Worm (Caenorhabditis elegans) whole organism, late embryonic: ENCODE data around the gene mab-7.

ENCODE experiments used
- C08G9.2 ChIP-seq: sonication (generic microtip); optimal IDR thresholded peaks from 2 replicates; lab custom pipeline; 2016; ENCODE audit warnings: mild to moderate bottlenecking, missing genetic modification characterization, moderate library complexity, missing compliant biosample characterization
- F13H6.1 ChIP-seq: sonication (generic microtip); optimal IDR thresholded peaks from 2 replicates; lab custom pipeline; 2016; ENCODE audit warnings: missing genetic modification characterization, missing compliant biosample characterization
- K09A11.1 ChIP-seq: sonication (generic microtip); optimal IDR thresholded peaks from 2 replicates; lab custom pipeline; 2017; ENCODE audit warnings: antibody characterized with exemption, mild to moderate bottlenecking, missing genetic modification characterization, missing compliant biosample characterization; ENCODE audit not compliant: insufficient read depth
- Y22D7AL.16 ChIP-seq: sonication (generic microtip); optimal IDR thresholded peaks from 2 replicates; lab custom pipeline; 2016; ENCODE audit warnings: missing genetic modification characterization, missing compliant biosample characterization
- ceh-14 ChIP-seq: sonication (generic microtip); optimal IDR thresholded peaks from 2 replicates; lab custom pipeline; 2016; ENCODE audit warnings: missing genotype, missing genetic modification characterization, missing compliant biosample characterization
- ceh-18 ChIP-seq: sonication (generic microtip); optimal IDR thresholded peaks from 2 replicates; lab custom pipeline; 2016; ENCODE audit warnings: missing genetic modification characterization, missing compliant biosample characterization
- ceh-2 ChIP-seq: sonication (generic microtip); optimal IDR thresholded peaks from 2 replicates; lab custom pipeline; 2016; ENCODE audit warnings: missing genotype, missing genetic modification characterization, missing compliant biosample characterization
- ceh-22 ChIP-seq: sonication (generic microtip); optimal IDR thresholded peaks from 2 replicates; lab custom pipeline; 2017; ENCODE audit warnings: missing biosample characterization, missing genetic modification characterization
- ceh-30 ChIP-seq: fragments of 150-350 bp; optimal IDR thresholded peaks from 2 replicates; lab custom pipeline; 2014; ENCODE audit warnings: missing biosample characterization, missing genetic modification characterization
- ceh-31 ChIP-seq: sonication (generic microtip); optimal IDR thresholded peaks from 2 replicates; lab custom pipeline; 2016; ENCODE audit warnings: missing genetic modification characterization, missing compliant biosample characterization
- ceh-34 ChIP-seq: sonication (generic microtip); optimal IDR thresholded peaks from 2 replicates; lab custom pipeline; 2016; ENCODE audit warnings: mild to moderate bottlenecking, missing genetic modification characterization, missing compliant biosample characterization
- ceh-48 ChIP-seq: sonication (generic microtip); optimal IDR thresholded peaks from 2 replicates; lab custom pipeline; 2016; ENCODE audit warnings: missing genetic modification characterization, inconsistent platforms, missing compliant biosample characterization
- ceh-6 ChIP-seq: fragments of 200-800 bp; sonication (Bioruptor generic); optimal IDR thresholded peaks from 2 replicates; lab custom pipeline; 2018; ENCODE audit warnings: mild to moderate bottlenecking, missing genetic modification characterization, missing compliant biosample characterization
- ceh-9 ChIP-seq: sonication (generic microtip); optimal IDR thresholded peaks from 2 replicates; lab custom pipeline; 2016; ENCODE audit warnings: mild to moderate bottlenecking, missing genetic modification characterization, inconsistent platforms, missing compliant biosample characterization
- che-1 ChIP-seq: sonication (generic microtip); optimal IDR thresholded peaks from 2 replicates; lab custom pipeline; 2016; ENCODE audit warnings: mild to moderate bottlenecking, missing genetic modification characterization, missing compliant biosample characterization
- eyg-1 ChIP-seq: sonication (generic microtip); optimal IDR thresholded peaks from 2 replicates; lab custom pipeline; 2016; ENCODE audit warnings: missing genotype, missing genetic modification characterization, missing compliant biosample characterization
- fax-1 ChIP-seq: sonication (generic microtip); optimal IDR thresholded peaks from 2 replicates; lab custom pipeline; 2016; ENCODE audit warnings: missing genotype, missing genetic modification characterization, missing compliant biosample characterization
- fkh-6 ChIP-seq: sonication (generic microtip); optimal IDR thresholded peaks from 2 replicates; lab custom pipeline; 2016; ENCODE audit warnings: missing genetic modification characterization, missing compliant biosample characterization
- hlh-30 ChIP-seq: sonication (generic microtip); optimal IDR thresholded peaks from 2 replicates; lab custom pipeline; 2017; ENCODE audit warnings: antibody characterized with exemption, missing genetic modification characterization, missing compliant biosample characterization; ENCODE audit not compliant: insufficient read depth
- hlh-6 ChIP-seq: sonication (generic microtip); optimal IDR thresholded peaks from 2 replicates; lab custom pipeline; 2016; ENCODE audit warnings: missing genotype, missing genetic modification characterization, missing compliant biosample characterization
- hlh-8 ChIP-seq: sonication (generic microtip); optimal IDR thresholded peaks from 2 replicates; lab custom pipeline; 2016; ENCODE audit warnings: missing genotype, missing genetic modification characterization, missing compliant biosample characterization
- madf-2 ChIP-seq: sonication (generic microtip); optimal IDR thresholded peaks from 2 replicates; lab custom pipeline; 2017; ENCODE audit warnings: missing genetic modification characterization, missing compliant biosample characterization
- mec-3 ChIP-seq: sonication (generic microtip); optimal IDR thresholded peaks from 2 replicates; lab custom pipeline; 2016; ENCODE audit warnings: borderline replicate concordance, missing genetic modification characterization, missing compliant biosample characterization
- nhr-232 ChIP-seq: sonication (generic microtip); optimal IDR thresholded peaks from 2 replicates; lab custom pipeline; 2016; ENCODE audit warnings: missing genetic modification characterization, missing compliant biosample characterization
- pax-1 ChIP-seq: fragments of 150-350 bp; optimal IDR thresholded peaks from 2 replicates; lab custom pipeline; 2014; ENCODE audit warnings: missing biosample characterization, missing genetic modification characterization
- pros-1 ChIP-seq: fragments of 150-350 bp; optimal IDR thresholded peaks from 2 replicates; lab custom pipeline; 2014; ENCODE audit warnings: missing biosample characterization, missing genetic modification reagents, missing genetic modification characterization
- ref-2 ChIP-seq: sonication (generic microtip); optimal IDR thresholded peaks from 2 replicates; lab custom pipeline; 2016; ENCODE audit warnings: missing genetic modification characterization, missing compliant biosample characterization
- sdc-2 ChIP-seq: sonication (generic microtip); optimal IDR thresholded peaks from 2 replicates; lab custom pipeline; 2016; ENCODE audit warnings: missing genotype, missing genetic modification characterization, missing compliant biosample characterization
- syd-9 ChIP-seq: sonication (generic microtip); optimal IDR thresholded peaks from 2 replicates; lab custom pipeline; 2016; ENCODE audit warnings: mild to moderate bottlenecking, missing genetic modification characterization, moderate library complexity, missing compliant biosample characterization
- tbx-2 ChIP-seq: sonication (generic microtip); optimal IDR thresholded peaks from 2 replicates; lab custom pipeline; 2016; ENCODE audit warnings: missing genetic modification characterization, missing compliant biosample characterization
- unc-42 ChIP-seq: sonication (generic microtip); optimal IDR thresholded peaks from 2 replicates; lab custom pipeline; 2016; ENCODE audit warnings: missing genotype, missing genetic modification characterization, missing compliant biosample characterization
- zip-5 ChIP-seq: sonication (generic microtip); optimal IDR thresholded peaks from 2 replicates; lab custom pipeline; 2016; ENCODE audit warnings: missing genetic modification characterization, missing compliant biosample characterization

Gene mab-7

DNA sequence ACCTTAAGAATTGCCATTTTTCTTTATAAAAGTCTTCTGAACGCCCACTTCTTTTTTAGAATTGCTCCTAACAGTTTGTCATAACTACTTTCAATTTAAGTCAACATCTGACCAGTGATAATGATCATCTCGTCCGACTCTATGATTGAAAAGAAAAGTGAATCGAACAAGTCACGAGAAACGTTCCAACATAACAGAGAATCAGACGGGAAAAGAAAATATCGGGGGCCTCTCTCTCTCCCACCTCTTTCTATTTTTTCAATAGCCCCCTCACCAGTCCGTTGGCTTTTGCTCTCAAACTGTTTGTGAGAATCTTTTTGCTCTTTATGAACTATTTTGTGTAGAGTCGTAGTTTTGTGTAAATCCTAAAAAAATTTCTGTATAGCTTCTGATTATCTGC, 29.8 kb upstream of the mab-7 start:
- TF ChIP-seq ceh-22 (tag; lab: Kevin White, UChicago) (no peak), eyg-1 (tag; lab: Kevin White, UChicago) (no peak), Y22D7AL.16 (no peak), unc-42 (no peak), mec-3 (no peak), fax-1 (tag; lab: Kevin White, UChicago) (no peak), madf-2 (tag; lab: Kevin White, UChicago) (no peak), che-1 (tag; lab: Kevin White, UChicago) (no peak), ceh-30 (tag; lab: Kevin White, UChicago) (no peak)

DNA sequence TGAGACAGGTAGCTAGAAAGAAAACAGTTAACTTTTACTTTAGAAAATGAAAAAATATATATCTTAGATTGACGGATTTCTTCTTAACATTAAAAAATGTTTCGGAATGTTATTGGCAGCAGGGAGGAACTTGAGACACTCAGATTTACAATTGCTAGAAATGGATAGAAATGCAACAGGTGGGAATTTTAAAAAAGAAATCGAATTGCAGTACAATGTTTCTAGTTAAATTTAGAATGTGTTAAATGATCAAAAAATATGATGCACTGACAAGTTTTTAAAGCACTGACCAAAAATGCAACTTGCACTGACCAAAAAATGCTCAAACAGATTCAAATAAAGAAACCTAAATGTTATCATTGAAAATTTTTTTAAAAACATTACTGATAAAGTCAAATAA, 28.3 kb upstream of the mab-7 start:
- no peak for TF ChIP-seq ceh-48 (tag; lab: Kevin White, UChicago)
- TF ChIP-seq fkh-6 = no peak
- no peak for TF ChIP-seq ceh-9 (tag; lab: Kevin White, UChicago)
- TF ChIP-seq nhr-232 (tag; lab: Kevin White, UChicago) = no peak
- no peak for TF ChIP-seq fax-1 (tag; lab: Kevin White, UChicago)
- no peak for TF ChIP-seq F13H6.1
- no peak for TF ChIP-seq ceh-31
- no peak for TF ChIP-seq pros-1 (tag; lab: Kevin White, UChicago)

DNA sequence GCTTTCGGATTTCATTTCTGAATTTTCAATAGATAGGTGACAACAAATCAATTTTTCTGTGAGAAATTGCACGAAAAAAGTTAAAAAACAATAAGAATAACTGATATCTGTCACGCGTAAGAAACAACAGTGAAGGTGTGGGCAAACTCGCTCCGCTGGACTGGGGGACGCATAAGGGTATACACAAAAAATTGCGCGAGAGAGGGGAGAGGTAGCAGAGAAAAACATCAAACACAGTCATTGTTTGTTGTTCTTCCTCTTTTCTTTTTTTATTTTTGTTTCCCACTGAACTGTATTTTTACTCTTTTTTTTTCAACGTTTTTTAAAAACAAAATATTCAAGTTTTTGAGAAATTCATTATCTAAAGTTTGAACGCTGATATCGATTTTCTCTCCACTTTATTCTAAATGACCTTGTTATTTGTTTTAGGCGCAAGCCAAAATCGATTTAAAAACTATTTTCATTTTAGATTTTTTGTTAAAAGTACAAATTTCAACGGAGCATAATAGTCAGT, 26.7 kb upstream of the mab-7 start, which contains the start of the genes pifk-1 and tbc-11:
Gene pifk-1, minus strand, starts transcription at position 17 of the 514 bp plus-strand sequence.
Gene tbc-11, plus strand, starts transcription at position 464 of the 514 bp plus-strand sequence.
- TF ChIP-seq zip-5 (tag; lab: Kevin White, UChicago) = no peak
- no peak for TF ChIP-seq ceh-48 (tag; lab: Kevin White, UChicago)
- TF ChIP-seq hlh-30 = peak; percentile 47

DNA sequence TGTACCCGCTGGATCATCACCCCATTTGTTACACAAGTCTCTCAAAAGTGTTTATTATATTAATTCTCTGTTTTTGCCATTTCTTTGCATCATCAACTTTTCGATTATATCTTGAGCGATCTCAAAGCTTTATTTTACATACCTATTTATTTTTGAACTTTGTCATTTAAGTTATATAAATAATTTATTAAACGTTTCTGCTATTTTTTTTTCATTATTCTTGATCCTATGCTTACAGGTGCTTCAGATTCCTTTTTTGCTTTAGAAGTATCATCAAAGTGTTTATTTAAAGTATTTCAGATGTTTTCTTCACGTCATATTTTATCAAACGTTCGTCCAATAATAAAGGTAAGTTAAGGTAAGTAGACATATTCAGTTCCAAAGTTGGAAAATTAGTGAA, 20.2 kb upstream of the mab-7 start, which contains the start of gene F35H12.5:
Gene F35H12.5, plus strand, starts transcription at position 301 of the 400 bp plus-strand sequence.
- TF ChIP-seq che-1 (tag; lab: Kevin White, UChicago) (no peak), ceh-48 (tag; lab: Kevin White, UChicago) (no peak), ceh-14 (no peak)

DNA sequence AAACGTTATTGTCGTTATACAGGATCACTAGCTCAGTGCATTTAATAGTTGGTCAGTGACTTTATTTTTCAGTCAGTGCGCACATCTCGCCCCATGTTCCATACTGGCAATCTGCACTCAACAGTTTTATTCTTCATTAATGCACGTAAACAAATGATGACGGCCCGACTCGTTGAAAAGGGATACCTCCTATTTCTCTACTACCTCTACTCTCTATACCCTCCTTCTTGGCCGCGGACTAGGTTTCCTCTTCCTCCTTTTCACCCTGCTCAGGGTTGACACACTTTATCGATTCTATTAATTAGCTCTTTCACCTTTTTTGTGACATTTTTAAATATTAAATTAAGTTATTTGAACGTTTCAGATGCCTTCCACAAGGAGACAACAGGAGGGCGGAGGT, 17.7 kb upstream of the mab-7 start, which contains the start of gene sel-12:
Gene sel-12, plus strand, starts transcription at position 358 of the 400 bp plus-strand sequence.
- TF ChIP-seq tbx-2 (tag; lab: Kevin White, UChicago) = peak; percentile 27
- TF ChIP-seq C08G9.2 (tag; lab: Kevin White, UChicago) = peak; percentile 38
- peak; percentile 64 for TF ChIP-seq ceh-34
- peak; percentile 16 for TF ChIP-seq ref-2 (tag; lab: Kevin White, UChicago)
- peak; percentile 27 for TF ChIP-seq unc-42
- TF ChIP-seq madf-2 (tag; lab: Kevin White, UChicago) = no peak
- TF ChIP-seq ceh-31 = peak; percentile 66
- TF ChIP-seq hlh-30 = no peak
- no peak for TF ChIP-seq ceh-18 (tag; lab: Kevin White, UChicago)
- TF ChIP-seq ceh-48 (tag; lab: Kevin White, UChicago) = peak; percentile 34
- peak; percentile 13 for TF ChIP-seq hlh-6 (tag; lab: Kevin White, UChicago)
- peak; percentile 31 for TF ChIP-seq hlh-8 (tag; lab: Kevin White, UChicago)
- peak; percentile 24 for TF ChIP-seq sdc-2 (tag; lab: Kevin White, UChicago)
- TF ChIP-seq ceh-6 (GFP tag; lab: Kevin White, UChicago) = no peak
- peak; percentile 63 for TF ChIP-seq ceh-2
- no peak for TF ChIP-seq pax-1 (tag; lab: Kevin White, UChicago)

DNA sequence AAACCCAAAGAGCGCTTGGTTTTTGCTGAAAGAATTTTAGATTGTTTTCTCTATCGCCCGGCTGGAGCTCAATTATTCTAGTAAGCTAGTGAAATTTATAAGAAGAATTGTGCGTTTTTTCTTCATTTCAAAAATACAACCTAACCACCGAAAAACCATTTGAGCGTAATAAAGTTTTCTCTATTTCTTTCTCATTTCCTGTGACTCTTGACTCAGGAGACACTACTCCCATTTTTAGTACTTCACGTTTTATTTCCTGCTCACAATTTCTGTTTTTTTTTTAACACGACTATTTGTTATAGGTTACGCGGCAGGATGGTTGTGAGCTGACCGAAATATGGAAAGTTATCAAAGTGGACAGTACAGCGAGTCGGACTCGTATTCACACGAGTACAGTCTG, 15.1 kb upstream of the mab-7 start, which contains the start of gene F35H12.6:
Gene F35H12.6, plus strand, starts transcription at position 301 of the 400 bp plus-strand sequence.
- TF ChIP-seq syd-9 = no peak
- TF ChIP-seq K09A11.1 (tag; lab: Kevin White, UChicago) = no peak
